Fruit fly (Drosophila melanogaster) whole organism, embryonic: Measurements from ENCODE around the gene neb.

Experiments
- Ada2b ChIP-seq: fragments of 200-800 bp; sonication (Bioruptor generic); IDR thresholded peaks from 2 replicates; pipeline ENCODE4 v1.3.6; 2022; ENCODE audit warnings: missing biosample characterization, missing genetic modification characterization
- Atf6 ChIP-seq: fragments of 200-800 bp; sonication (Bioruptor generic); IDR thresholded peaks from 2 replicates; pipeline ENCODE4 v1.3.6; 2022; ENCODE audit warnings: missing biosample characterization, missing genetic modification characterization
- CG12219 ChIP-seq: fragments of 200-800 bp; sonication (Bioruptor generic); optimal IDR thresholded peaks from 3 replicates; lab custom pipeline; 2018; ENCODE audit warnings: missing biosample characterization, mild to moderate bottlenecking, missing genetic modification characterization
- CG12299 ChIP-seq: fragments of 200-800 bp; sonication (Bioruptor generic); optimal IDR thresholded peaks from 2 replicates; lab custom pipeline; 2018; ENCODE audit warnings: missing biosample characterization, mild to moderate bottlenecking, missing genetic modification characterization
- CG1233 ChIP-seq: fragments of 200-800 bp; sonication (Bioruptor generic); optimal IDR thresholded peaks from 4 replicates; lab custom pipeline; 2018; ENCODE audit warnings: missing biosample characterization, mild to moderate bottlenecking, missing genetic modification characterization
- CG14014 ChIP-seq: fragments of 200-800 bp; sonication (Bioruptor generic); IDR thresholded peaks from 2 replicates; pipeline ENCODE4 v1.3.6; 2022; ENCODE audit warnings: missing biosample characterization, missing genetic modification characterization
- CG14710 ChIP-seq: fragments of 200-800 bp; sonication (Bioruptor generic); optimal IDR thresholded peaks from 3 replicates; lab custom pipeline; 2019; ENCODE audit warnings: missing biosample characterization, mild to moderate bottlenecking, missing genetic modification characterization, moderate library complexity
- CG1603 ChIP-seq: fragments of 200-800 bp; sonication (Bioruptor generic); optimal IDR thresholded peaks from 2 replicates; lab custom pipeline; 2019; ENCODE audit warnings: missing biosample characterization, mild to moderate bottlenecking, missing genetic modification characterization, moderate library complexity
- CG17612 ChIP-seq: fragments of 200-800 bp; sonication (Bioruptor generic); IDR thresholded peaks from 2 replicates; pipeline ENCODE4 v1.3.6; 2022; ENCODE audit warnings: missing biosample characterization, missing genetic modification characterization
- CG17802 ChIP-seq: fragments of 200-800 bp; sonication (Bioruptor generic); optimal IDR thresholded peaks from 2 replicates; lab custom pipeline; 2018; ENCODE audit warnings: missing biosample characterization, mild to moderate bottlenecking, missing genetic modification characterization, moderate library complexity
- CG3838 ChIP-seq: fragments of 200-800 bp; sonication (Bioruptor generic); optimal IDR thresholded peaks from 3 replicates; lab custom pipeline; 2016; ENCODE audit warnings: missing biosample characterization, missing genetic modification characterization
- CG42726 ChIP-seq: fragments of 200-800 bp; sonication (Bioruptor generic); IDR thresholded peaks from 2 replicates; pipeline ENCODE4 v1.3.6; 2022; ENCODE audit warnings: missing biosample characterization, missing genetic modification characterization; ENCODE audit not compliant: partially characterized antibody
- CG4282 ChIP-seq: fragments of 200-800 bp; sonication (Bioruptor generic); optimal IDR thresholded peaks from 2 replicates; lab custom pipeline; 2016; ENCODE audit warnings: missing biosample characterization, missing genetic modification characterization
- CG6689 ChIP-seq: fragments of 200-800 bp; sonication (Bioruptor generic); IDR thresholded peaks from 2 replicates; pipeline ENCODE4 v1.3.6; 2022; ENCODE audit warnings: missing biosample characterization, missing genetic modification characterization
- CG6765 ChIP-seq: fragments of 200-800 bp; sonication (Bioruptor generic); optimal IDR thresholded peaks from 3 replicates; lab custom pipeline; 2017; ENCODE audit warnings: missing biosample characterization, mild to moderate bottlenecking, missing genetic modification characterization
- CG8089 ChIP-seq: fragments of 200-800 bp; sonication (Bioruptor generic); optimal IDR thresholded peaks from 3 replicates; lab custom pipeline; 2016; ENCODE audit warnings: missing biosample characterization, missing genetic modification characterization
- CrebB ChIP-seq: fragments of 200-800 bp; sonication (Bioruptor generic); optimal IDR thresholded peaks from 3 replicates; lab custom pipeline; 2018; ENCODE audit warnings: missing biosample characterization, mild to moderate bottlenecking, missing genetic modification characterization
- E2f2 ChIP-seq: fragments of 200-800 bp; sonication (Bioruptor generic); IDR thresholded peaks from 2 replicates; pipeline ENCODE4 v1.3.6; 2022; ENCODE audit warnings: missing biosample characterization, missing genetic modification characterization
- Fer1 ChIP-seq: fragments of 200-800 bp; sonication (Bioruptor generic); optimal IDR thresholded peaks from 2 replicates; lab custom pipeline; 2017; ENCODE audit warnings: missing biosample characterization, mild to moderate bottlenecking, missing genetic modification characterization
- HLH4C ChIP-seq: fragments of 200-800 bp; sonication (Bioruptor generic); IDR thresholded peaks from 3 replicates; pipeline ENCODE4 v1.3.6; 2022; ENCODE audit warnings: missing biosample characterization, missing genetic modification characterization; ENCODE audit not compliant: partially characterized antibody
- HLH54F ChIP-seq: fragments of 200-800 bp; sonication (Bioruptor generic); optimal IDR thresholded peaks from 3 replicates; lab custom pipeline; 2016; ENCODE audit warnings: missing biosample characterization, missing genetic modification characterization
- MESR4 ChIP-seq: fragments of 200-800 bp; sonication (Bioruptor generic); optimal IDR thresholded peaks from 2 replicates; lab custom pipeline; 2018; ENCODE audit warnings: missing biosample characterization, mild to moderate bottlenecking, missing genetic modification characterization, moderate library complexity
- NC2β ChIP-seq: fragments of 200-800 bp; sonication (Bioruptor generic); optimal IDR thresholded peaks from 2 replicates; lab custom pipeline; 2016; ENCODE audit warnings: missing biosample characterization, missing genetic modification characterization
- Opbp ChIP-seq: fragments of 200-800 bp; sonication (Bioruptor generic); IDR thresholded peaks from 3 replicates; pipeline ENCODE4 v1.3.6; 2022; ENCODE audit warnings: missing biosample characterization, missing genetic modification characterization; ENCODE audit not compliant: partially characterized antibody
- Xrp1 ChIP-seq: fragments of 200-800 bp; sonication (Bioruptor generic); IDR thresholded peaks from 2 replicates; pipeline ENCODE4 v1.3.6; 2022; ENCODE audit warnings: missing biosample characterization, missing genetic modification characterization
- ara ChIP-seq: fragments of 200-800 bp; sonication (Bioruptor generic); IDR thresholded peaks from 2 replicates; pipeline ENCODE4 v1.3.6; 2022; ENCODE audit warnings: missing biosample characterization, missing genetic modification characterization
- br ChIP-seq: fragments of >200 bp; optimal IDR thresholded peaks from 2 replicates; lab custom pipeline; 2017
- cad ChIP-seq: fragments of >200 bp; optimal IDR thresholded peaks from 2 replicates; lab custom pipeline; 2017; ENCODE audit warnings: missing biosample characterization, missing genetic modification characterization
- cas ChIP-seq: fragments of 200-800 bp; sonication (Bioruptor generic); IDR thresholded peaks from 2 replicates; pipeline ENCODE4 v1.3.6; 2022; ENCODE audit warnings: missing biosample characterization, missing genetic modification characterization
- chn ChIP-seq: fragments of 200-800 bp; sonication (Bioruptor generic); optimal IDR thresholded peaks from 2 replicates; lab custom pipeline; 2016; ENCODE audit warnings: missing biosample characterization, missing genetic modification characterization
- crc ChIP-seq: fragments of 200-800 bp; sonication (Bioruptor generic); optimal IDR thresholded peaks from 2 replicates; lab custom pipeline; 2016; ENCODE audit warnings: missing biosample characterization, missing genetic modification characterization
- danr ChIP-seq: fragments of 200-800 bp; sonication (Bioruptor generic); IDR thresholded peaks from 2 replicates; pipeline ENCODE4 v1.3.6; 2022; ENCODE audit warnings: missing biosample characterization, missing genetic modification characterization
- eve ChIP-seq, 2 experiments: fragments of >200 bp; optimal IDR thresholded peaks; 2 replicates each; lab custom pipeline; 2017; ENCODE audit warnings: missing biosample characterization in 2 of 2, missing genetic modification characterization in 2 of 2
- ewg ChIP-seq: fragments of 200-800 bp; sonication (Bioruptor generic); optimal IDR thresholded peaks from 3 replicates; lab custom pipeline; 2017; ENCODE audit warnings: mild to moderate bottlenecking, missing biosample characterization, missing genetic modification reagents, missing genetic modification characterization
- h ChIP-seq: fragments of >200 bp; optimal IDR thresholded peaks from 2 replicates; lab custom pipeline; 2017
- hth ChIP-seq: fragments of >200 bp; optimal IDR thresholded peaks from 2 replicates; lab custom pipeline; 2017; ENCODE audit warnings: inconsistent platforms
- ind ChIP-seq: fragments of 200-800 bp; sonication (Bioruptor generic); optimal IDR thresholded peaks from 3 replicates; lab custom pipeline; 2016; ENCODE audit warnings: missing biosample characterization, missing genetic modification characterization
- kah ChIP-seq: fragments of 200-800 bp; sonication (Bioruptor generic); optimal IDR thresholded peaks from 2 replicates; lab custom pipeline; 2018; ENCODE audit warnings: missing biosample characterization, mild to moderate bottlenecking, missing genetic modification characterization
- lilli ChIP-seq: fragments of 200-800 bp; sonication (Bioruptor generic); optimal IDR thresholded peaks from 3 replicates; lab custom pipeline; 2016; ENCODE audit warnings: missing biosample characterization, missing genetic modification characterization
- odd ChIP-seq: fragments of 200-800 bp; sonication (Bioruptor generic); optimal IDR thresholded peaks from 2 replicates; lab custom pipeline; 2017; ENCODE audit warnings: missing biosample characterization, mild to moderate bottlenecking, missing genetic modification characterization
- org-1 ChIP-seq: fragments of 200-800 bp; sonication (Bioruptor generic); optimal IDR thresholded peaks from 2 replicates; lab custom pipeline; 2017; ENCODE audit warnings: missing biosample characterization, missing genetic modification characterization
- phol ChIP-seq: fragments of 200-800 bp; sonication (Bioruptor generic); optimal IDR thresholded peaks from 3 replicates; lab custom pipeline; 2018; ENCODE audit warnings: missing biosample characterization, mild to moderate bottlenecking, missing genetic modification characterization, moderate library complexity
- pros ChIP-seq: fragments of 200-800 bp; sonication (Bioruptor generic); optimal IDR thresholded peaks from 3 replicates; lab custom pipeline; 2019; ENCODE audit warnings: missing biosample characterization, mild to moderate bottlenecking, missing genetic modification characterization, moderate library complexity
- psq ChIP-seq: fragments of 200-800 bp; sonication (Bioruptor generic); optimal IDR thresholded peaks from 2 replicates; lab custom pipeline; 2017; ENCODE audit warnings: missing biosample characterization, missing genetic modification characterization
- scrt ChIP-seq: fragments of 200-800 bp; sonication (Bioruptor generic); optimal IDR thresholded peaks from 2 replicates; lab custom pipeline; 2018; ENCODE audit warnings: missing biosample characterization, mild to moderate bottlenecking, missing genetic modification characterization, moderate library complexity
- sd ChIP-seq: fragments of 200-800 bp; sonication (Bioruptor generic); optimal IDR thresholded peaks from 3 replicates; lab custom pipeline; 2018; ENCODE audit warnings: missing biosample characterization, mild to moderate bottlenecking, missing genetic modification characterization, moderate library complexity
- slbo ChIP-seq: fragments of 200-800 bp; sonication (Bioruptor generic); IDR thresholded peaks from 2 replicates; pipeline ENCODE4 v1.3.6; 2022; ENCODE audit warnings: missing biosample characterization, missing genetic modification characterization
- stwl ChIP-seq: fragments of 200-800 bp; sonication (Bioruptor generic); optimal IDR thresholded peaks from 3 replicates; lab custom pipeline; 2018; ENCODE audit warnings: missing biosample characterization, mild to moderate bottlenecking, missing genetic modification characterization, moderate library complexity
- tll ChIP-seq, 2 experiments: fragments of 200-800 bp in 1 of 2; fragments of >200 bp in 1 of 2; sonication (Bioruptor generic) in 1 of 2; optimal IDR thresholded peaks; 2 replicates each; lab custom pipeline; 2017 to 2019; ENCODE audit warnings: missing biosample characterization in 2 of 2, missing genetic modification characterization in 2 of 2, mild to moderate bottlenecking in 1 of 2, moderate library complexity in 1 of 2
- unc-4 ChIP-seq: fragments of 200-800 bp; sonication (Bioruptor generic); IDR thresholded peaks from 2 replicates; pipeline ENCODE4 v1.3.6; 2022; ENCODE audit warnings: missing biosample characterization, missing genetic modification characterization; ENCODE audit not compliant: partially characterized antibody
- vnd ChIP-seq: fragments of 200-800 bp; sonication (Bioruptor generic); IDR thresholded peaks from 3 replicates; pipeline ENCODE4 v1.3.6; 2022; ENCODE audit warnings: missing biosample characterization, missing genetic modification characterization; ENCODE audit not compliant: partially characterized antibody

Gene neb

DNA sequence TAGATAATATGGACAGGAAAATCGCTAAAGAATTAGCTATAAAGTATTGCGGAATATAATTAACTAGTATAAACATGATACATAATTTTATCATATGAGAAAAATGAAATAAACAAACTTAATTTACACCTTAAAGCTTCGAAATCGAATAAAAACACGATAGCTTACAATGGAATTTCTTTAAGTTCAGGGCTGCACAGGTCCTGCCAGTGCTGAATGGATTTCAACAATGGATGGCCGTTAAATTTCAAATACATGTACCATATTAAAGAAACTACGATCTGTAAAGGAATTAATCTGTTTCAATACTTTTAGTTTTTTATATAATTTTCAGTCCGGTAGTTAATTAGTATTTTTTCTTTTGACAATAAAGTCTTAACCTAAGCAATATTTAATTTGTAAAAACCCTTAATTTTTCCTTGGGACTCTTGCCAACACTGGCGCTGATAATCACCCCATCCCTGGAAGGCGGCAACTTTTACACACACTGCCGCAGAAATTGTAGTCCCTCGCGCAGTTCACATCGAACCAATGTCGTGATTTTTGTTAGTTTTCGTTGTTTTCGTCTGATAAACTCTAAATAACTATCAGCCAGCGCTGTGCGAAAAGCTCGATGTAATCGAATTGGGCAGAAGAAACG lies 14.4 kb upstream of the neb start, which contains the start of the genes barr and lok (continued):
- TF ChIP-seq CG6689 (GFP tag; lab: Robert Waterston, UW) (no peak), CG4282 (GFP tag; lab: Kevin White, UChicago) (no peak), chn (GFP tag; lab: Kevin White, UChicago) (peak; percentile 46), pros (GFP tag; lab: Kevin White, UChicago) (no peak), Atf6 (GFP tag; lab: Robert Waterston, UW) (no peak), scrt (GFP tag; lab: Kevin White, UChicago) (no peak), Xrp1 (GFP tag; lab: Robert Waterston, UW) (peak; percentile 23; the same call in 1 of the 2 replicates), CG1603 (tag; lab: Kevin White, UChicago) (peak; percentile 17), HLH54F (GFP tag; lab: Kevin White, UChicago) (peak; percentile 63), CG3838 (GFP tag; lab: Kevin White, UChicago) (peak; percentile 44), cad (no peak), crc (peak; percentile 15), h (lab: Kevin White, UChicago) (no peak), CrebB (no peak), CG14710 (tag; lab: Kevin White, UChicago) (peak; percentile 78), eve (GFP tag; optimal IDR thresholded peaks at IDR 0.05; lab: Kevin White, UChicago) (no peak), vnd (GFP tag; lab: Robert Waterston, UW) (no peak), slbo (GFP tag; lab: Robert Waterston, UW) (peak; percentile 46; the same call in 1 of the 2 replicates), CG17802 (tag; lab: Kevin White, UChicago) (peak; percentile 3), kah (GFP tag; lab: Kevin White, UChicago) (peak; percentile 5), tll (GFP tag; optimal IDR thresholded peaks at IDR 0.05; lab: Kevin White, UChicago) (peak in 1 of 2 experiments; percentile 86), HLH4C (GFP tag; lab: Robert Waterston, UW) (no peak), sd (peak; percentile 80), cas (GFP tag; lab: Robert Waterston, UW) (no peak), hth (no peak), CG8089 (GFP tag; lab: Kevin White, UChicago) (peak; percentile 48), psq (peak; percentile 44), CG42726 (GFP tag; lab: Robert Waterston, UW) (no peak), danr (GFP tag; lab: Robert Waterston, UW) (peak; percentile 20; the same call in 1 of the 2 replicates), NC2β (GFP tag; lab: Kevin White, UChicago) (no peak), MESR4 (GFP tag; lab: Kevin White, UChicago) (peak; percentile 68), phol (tag; lab: Kevin White, UChicago) (peak; percentile 81), unc-4 (GFP tag; lab: Robert Waterston, UW) (no peak), Ada2b (GFP tag; lab: Robert Waterston, UW) (0 out of 2 replicates have a peak, but pooled peaks have one; percentile 25), ewg (peak; percentile 53), lilli (GFP tag; lab: Kevin White, UChicago) (peak; percentile 60), ind (GFP tag; lab: Kevin White, UChicago) (peak; percentile 65), odd (no peak), CG12299 (no peak), E2f2 (GFP tag; lab: Robert Waterston, UW) (peak; percentile 49), CG6765 (GFP tag; lab: Kevin White, UChicago) (no peak), CG14014 (0 out of 2 replicates have a peak, but pooled peaks have one; percentile 7), ara (GFP tag; lab: Robert Waterston, UW) (no peak), br (lab: Kevin White, UChicago) (no peak), Fer1 (GFP tag; lab: Kevin White, UChicago) (no peak), CG12219 (GFP tag; lab: Kevin White, UChicago) (no peak), org-1 (GFP tag; lab: Kevin White, UChicago) (no peak), CG1233 (GFP tag; lab: Kevin White, UChicago) (peak; percentile 49), CG17612 (GFP tag; lab: Robert Waterston, UW) (no peak), stwl (tag; lab: Kevin White, UChicago) (peak; percentile 24), Opbp (no peak)
